Fruit fly (Drosophila melanogaster): ENCODE data around the gene Klp31E.

The Klp31E gene

DNA sequence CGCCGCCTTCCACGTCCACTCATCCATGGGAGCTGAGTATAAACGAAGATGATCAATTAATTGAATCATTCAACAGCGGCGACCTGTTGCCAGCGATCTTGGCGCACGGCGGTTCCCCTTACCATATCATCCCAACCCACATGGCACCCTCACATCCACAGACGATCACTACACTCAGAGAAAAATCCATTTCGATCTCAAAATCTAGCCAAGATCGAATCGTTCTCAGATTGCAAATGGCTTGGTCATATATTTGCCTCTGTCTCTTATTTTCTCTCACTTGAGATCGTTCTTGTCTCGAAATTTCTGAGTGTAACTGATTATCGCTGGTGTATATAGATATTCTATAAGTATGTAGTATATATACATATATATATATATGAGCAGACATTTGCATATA lies 54.6 kb downstream of the Klp31E start (continued):
- TF ChIP-seq pros (GFP tag; optimal IDR thresholded peaks at IDR 0.05) (no peak), sc (optimal IDR thresholded peaks at IDR 0.05) (no peak), sc (GFP tag; optimal IDR thresholded peaks at IDR 0.05) (peak; percentile 33), mld (GFP tag; IDR thresholded peaks at IDR 0.05; ENCODE audit: partially characterized antibody) (no peak), dimm (GFP tag; IDR thresholded peaks at IDR 0.05) (no peak), z (GFP tag; IDR thresholded peaks at IDR 0.05) (no peak), schlank (tag; optimal IDR thresholded peaks at IDR 0.05) (peak; percentile 26), Hey (tag; optimal IDR thresholded peaks at IDR 0.05) (no peak), pita (GFP tag; optimal IDR thresholded peaks at IDR 0.05) (no peak), kay (GFP tag; optimal IDR thresholded peaks at IDR 0.05) (peak; percentile 41), CG9609 (GFP tag; optimal IDR thresholded peaks at IDR 0.05) (no peak), ac (GFP tag; optimal IDR thresholded peaks at IDR 0.05) (no peak), Atf6 (GFP tag; IDR thresholded peaks at IDR 0.05) (peak; percentile 63), CG7928 (GFP tag; optimal IDR thresholded peaks at IDR 0.05) (no peak), Stat92E (GFP tag; optimal IDR thresholded peaks at IDR 0.05) (no peak), sens-2 (GFP tag; IDR thresholded peaks at IDR 0.05) (peak; percentile 29; the same call in 1 of the 2 replicates), pb (GFP tag; optimal IDR thresholded peaks at IDR 0.05) (no peak), CG6175 (GFP tag; IDR thresholded peaks at IDR 0.05) (no peak), CG8359 (GFP tag; optimal IDR thresholded peaks at IDR 0.05; ENCODE audit: borderline replicate concordance) (no peak), CG6854 (GFP tag; optimal IDR thresholded peaks at IDR 0.05) (no peak), CG1529 (GFP tag; optimal IDR thresholded peaks at IDR 0.05) (no peak), lmd (GFP tag; IDR thresholded peaks at IDR 0.05) (peak; percentile 71; the same call in 1 of the 2 replicates), CG2875 (GFP tag; optimal IDR thresholded peaks at IDR 0.05) (peak; percentile 24), Kr (GFP tag; optimal IDR thresholded peaks at IDR 0.05) (no peak), peb (GFP tag; IDR thresholded peaks at IDR 0.05) (peak; percentile 56), CG30020 (tag; optimal IDR thresholded peaks at IDR 0.05) (no peak), CG11560 (tag; IDR thresholded peaks at IDR 0.05) (no peak), CG6689 (GFP tag; IDR thresholded peaks at IDR 0.05) (0 out of 2 replicates have a peak, but pooled peaks have one; percentile 18), CG13894 (tag; optimal IDR thresholded peaks at IDR 0.05) (no peak), CG7372 (GFP tag; IDR thresholded peaks at IDR 0.05) (peak; percentile 62; the same call in 1 of the 2 replicates), CG13123 (GFP tag; optimal IDR thresholded peaks at IDR 0.05) (no peak), D19B (GFP tag; optimal IDR thresholded peaks at IDR 0.05) (peak; percentile 12), CG8944 (GFP tag; optimal IDR thresholded peaks at IDR 0.05) (peak; percentile 8), vnd (GFP tag; IDR thresholded peaks at IDR 0.05; ENCODE audit: partially characterized antibody) (no peak), Dfd (GFP tag; optimal IDR thresholded peaks at IDR 0.05) (no peak), CG10431 (GFP tag; optimal IDR thresholded peaks at IDR 0.05) (no peak), CG13775 (GFP tag; optimal IDR thresholded peaks at IDR 0.05) (peak; percentile 30), dmrt11E (tag; optimal IDR thresholded peaks at IDR 0.05) (no peak), CG17361 (GFP tag; IDR thresholded peaks at IDR 0.05) (peak; percentile 36; the same call in 1 of the 3 replicates), CG2712 (tag; optimal IDR thresholded peaks at IDR 0.05) (peak; percentile 70), slp2 (GFP tag; optimal IDR thresholded peaks at IDR 0.05) (no peak), Mad (GFP tag; optimal IDR thresholded peaks at IDR 0.05) (peak; percentile 11), ash1 (GFP tag; optimal IDR thresholded peaks at IDR 0.05) (no peak), CG3838 (GFP tag; optimal IDR thresholded peaks at IDR 0.05) (no peak), BtbVII (GFP tag; optimal IDR thresholded peaks at IDR 0.05) (peak; percentile 18), CG33213 (GFP tag; optimal IDR thresholded peaks at IDR 0.05) (no peak), NK7.1 (GFP tag; optimal IDR thresholded peaks at IDR 0.05) (no peak), sqz (GFP tag; optimal IDR thresholded peaks at IDR 0.05) (peak; percentile 1), dmrt99B (tag; optimal IDR thresholded peaks at IDR 0.05) (peak; percentile 70), zf30C (GFP tag; optimal IDR thresholded peaks at IDR 0.05) (peak; percentile 57), CG1233 (GFP tag; optimal IDR thresholded peaks at IDR 0.05) (no peak)

Measured in whole organism, embryonic.